Worm (Caenorhabditis elegans) whole organism, midembryonic: ENCODE data around the gene T10D4.6.

ENCODE experiments used
- T22C8.4 ChIP-seq: fragments of 200-800 bp; sonication (Bioruptor generic); IDR thresholded peaks from 2 replicates; pipeline ENCODE4 v1.3.6; 2022; ENCODE audit warnings: missing genetic modification characterization, missing compliant biosample characterization
- cog-1 ChIP-seq: sonication (generic microtip); optimal IDR thresholded peaks from 2 replicates; lab custom pipeline; 2016; ENCODE audit warnings: missing genetic modification characterization, missing compliant biosample characterization
- flt-1 ChIP-seq: fragments of 200-800 bp; sonication (Bioruptor generic); IDR thresholded peaks from 2 replicates; pipeline ENCODE4 v1.3.6; 2022; ENCODE audit warnings: missing genetic modification characterization, missing compliant biosample characterization
- klf-2 ChIP-seq: fragments of 200-800 bp; sonication (Bioruptor generic); conservative IDR thresholded peaks from 2 replicates; pipeline ENCODE4 v1.3.6; 2022; ENCODE audit warnings: missing genetic modification reagents, missing genetic modification characterization, missing compliant biosample characterization
- med-1 ChIP-seq: sonication (generic microtip); optimal IDR thresholded peaks from 2 replicates; lab custom pipeline; 2017; ENCODE audit warnings: missing genetic modification characterization, mild to moderate bottlenecking, missing compliant biosample characterization, antibody characterized with exemption, missing genetic modification reagents; ENCODE audit not compliant: insufficient read depth
- ref-1 ChIP-seq: fragments of 200-800 bp; sonication (Bioruptor generic); conservative IDR thresholded peaks from 2 replicates; pipeline ENCODE4 v1.3.6; 2022; ENCODE audit warnings: missing genetic modification reagents, missing genetic modification characterization, missing compliant biosample characterization
- tab-1 ChIP-seq: fragments of 200-800 bp; sonication (Bioruptor generic); IDR thresholded peaks from 2 replicates; pipeline ENCODE4 v1.3.6; 2022; ENCODE audit warnings: missing genetic modification characterization, missing compliant biosample characterization
- ztf-23 ChIP-seq: fragments of 200-800 bp; sonication (Bioruptor generic); IDR thresholded peaks from 2 replicates; pipeline ENCODE4 v1.3.6; 2022; ENCODE audit warnings: missing genetic modification reagents, missing genetic modification characterization, missing compliant biosample characterization
- ztf-29 ChIP-seq: fragments of 200-800 bp; sonication (Bioruptor generic); IDR thresholded peaks from 2 replicates; pipeline ENCODE4 v1.3.6; 2022; ENCODE audit warnings: missing genetic modification reagents, missing genetic modification characterization, missing compliant biosample characterization

Gene T10D4.6

DNA sequence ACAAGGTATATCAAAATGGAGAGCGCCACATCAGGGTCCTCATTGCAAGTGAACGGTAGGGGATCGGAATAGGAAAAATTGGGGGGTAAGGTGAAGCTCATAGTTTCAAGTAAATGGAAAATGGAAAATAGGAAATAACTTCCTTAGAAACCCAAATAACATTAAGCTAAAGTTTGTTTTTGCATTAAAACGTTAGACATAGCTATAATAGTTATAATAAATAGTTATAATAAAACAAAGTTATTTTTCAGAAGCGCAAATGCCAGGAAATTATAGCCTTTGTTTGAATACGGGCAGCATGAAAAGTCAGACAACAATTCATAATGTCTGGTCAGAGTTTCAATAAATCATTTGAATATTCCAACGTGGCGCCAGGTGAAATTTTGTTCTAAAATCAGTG is 18.6 kb upstream of the T10D4.6 start, which contains the start of gene srg-24:
srg-24 (minus strand) TSS at position 101 of the 400 bp plus-strand sequence.
- no peak for TF ChIP-seq ztf-23 (GFP tag; lab: Robert Waterston, UW)
- TF ChIP-seq flt-1 (GFP tag; lab: Robert Waterston, UW), result no peak
- no peak for TF ChIP-seq ztf-29

ce11 chrII:3102018-3102417 is 17.1 kb upstream of the T10D4.6 start, which contains the start of gene clec-121:
TSS of gene clec-121 (plus strand) at chrII:3102318.
- TF ChIP-seq cog-1 (tag; lab: Kevin White, UChicago) (no peak), ztf-29 (no peak), flt-1 (GFP tag; lab: Robert Waterston, UW) (no peak), med-1 (GFP tag; lab: Kevin White, UChicago) (no peak), klf-2 (GFP tag; lab: Robert Waterston, UW) (no peak), ref-1 (GFP tag; lab: Robert Waterston, UW) (no peak), T22C8.4 (no peak), tab-1 (no peak), ztf-23 (GFP tag; lab: Robert Waterston, UW) (no peak)

- TF ChIP-seq klf-2 (GFP tag; lab: Robert Waterston, UW), result no peak
- TF ChIP-seq ztf-23 (GFP tag; lab: Robert Waterston, UW), result no peak
- TF ChIP-seq ztf-29, result no peak
- no peak for TF ChIP-seq flt-1 (GFP tag; lab: Robert Waterston, UW)
- no peak for TF ChIP-seq med-1 (GFP tag; lab: Kevin White, UChicago)
- no peak for TF ChIP-seq tab-1
- TF ChIP-seq T22C8.4, result no peak
- no peak for TF ChIP-seq ref-1 (GFP tag; lab: Robert Waterston, UW)
- TF ChIP-seq cog-1 (tag; lab: Kevin White, UChicago), result no peak
These were observed 13.4 kb upstream of the T10D4.6 start, which contains the start of gene clec-122 for ce11 chrII:3105765-3106164. TSS of gene clec-122 (plus strand) at chrII:3106065.

DNA sequence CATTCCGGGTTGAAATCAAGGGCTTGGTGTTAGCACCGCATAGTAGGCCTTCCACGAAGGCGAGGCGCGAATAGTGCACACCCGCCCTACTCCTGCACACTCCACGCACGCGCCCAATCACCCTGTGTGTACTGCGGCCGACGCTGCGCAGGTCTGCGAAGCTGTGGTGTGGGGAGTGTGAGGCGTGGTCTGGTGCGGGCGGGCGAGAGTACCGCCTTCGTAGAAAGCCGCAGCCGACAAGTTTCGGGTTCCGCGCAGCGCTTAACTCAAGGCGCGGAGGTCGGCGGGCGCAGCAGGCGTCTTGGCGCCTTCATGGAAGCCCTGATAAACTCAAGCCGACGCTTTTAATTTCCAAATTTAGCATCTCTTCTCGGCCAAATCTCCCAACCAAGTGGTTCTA is 11.0 kb upstream of the T10D4.6 start:
- TF ChIP-seq ref-1 (GFP tag; lab: Robert Waterston, UW), result no peak
- TF ChIP-seq flt-1 (GFP tag; lab: Robert Waterston, UW), result no peak
- 0 out of 2 replicates have a peak, but pooled peaks have one; percentile 47 for TF ChIP-seq tab-1
- TF ChIP-seq cog-1 (tag; lab: Kevin White, UChicago), result no peak

ce11 chrII:3109533-3109932 is 9.6 kb upstream of the T10D4.6 start:
- TF ChIP-seq ref-1 (GFP tag; lab: Robert Waterston, UW) (no peak), ztf-23 (GFP tag; lab: Robert Waterston, UW) (no peak), med-1 (GFP tag; lab: Kevin White, UChicago) (no peak), cog-1 (tag; lab: Kevin White, UChicago) (no peak), klf-2 (GFP tag; lab: Robert Waterston, UW) (no peak), T22C8.4 (no peak), ztf-29 (no peak), tab-1 (no peak), flt-1 (GFP tag; lab: Robert Waterston, UW) (no peak)

ce11 chrII:3110099-3110498 is 9.0 kb upstream of the T10D4.6 start:
- no peak for TF ChIP-seq flt-1 (GFP tag; lab: Robert Waterston, UW)
- TF ChIP-seq cog-1 (tag; lab: Kevin White, UChicago), result no peak
- no peak for TF ChIP-seq T22C8.4
- TF ChIP-seq tab-1, result no peak
- TF ChIP-seq med-1 (GFP tag; lab: Kevin White, UChicago), result no peak
- no peak for TF ChIP-seq ref-1 (GFP tag; lab: Robert Waterston, UW)
- TF ChIP-seq klf-2 (GFP tag; lab: Robert Waterston, UW), result no peak
- no peak for TF ChIP-seq ztf-23 (GFP tag; lab: Robert Waterston, UW)
- TF ChIP-seq ztf-29, result no peak

- TF ChIP-seq med-1 (GFP tag; lab: Kevin White, UChicago) (no peak), ref-1 (GFP tag; lab: Robert Waterston, UW) (no peak), ztf-29 (no peak), flt-1 (GFP tag; lab: Robert Waterston, UW) (no peak), tab-1 (no peak), T22C8.4 (no peak), cog-1 (tag; lab: Kevin White, UChicago) (no peak), klf-2 (GFP tag; lab: Robert Waterston, UW) (no peak), ztf-23 (GFP tag; lab: Robert Waterston, UW) (no peak)
These were observed 8.0 kb upstream of the T10D4.6 start, which contains the start of gene Y25C1A.13 for ce11 chrII:3111147-3111546. TSS of gene Y25C1A.13 (minus strand) at chrII:3111247.

DNA sequence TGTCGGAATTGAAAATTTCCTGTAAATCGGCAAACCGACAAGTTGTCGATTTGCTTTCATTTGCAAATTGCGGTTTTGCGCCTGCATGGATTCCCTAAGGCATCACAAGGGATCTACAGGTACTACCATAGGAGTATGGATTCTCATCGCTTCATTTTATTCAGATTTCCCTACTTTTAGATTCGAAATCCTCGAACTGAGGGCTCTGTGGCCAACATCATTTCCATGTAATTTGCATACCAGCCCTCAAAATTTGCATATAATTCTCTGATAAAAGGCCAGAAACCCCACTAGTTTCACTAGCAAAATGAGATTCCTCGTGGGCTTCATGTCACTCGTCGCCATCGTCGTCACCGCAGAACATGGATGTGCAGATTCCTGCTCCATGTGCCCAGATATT is 6.8 kb upstream of the T10D4.6 start, which contains the start of gene Y25C1A.2:
Y25C1A.2 (plus strand) TSS at position 301 of the 400 bp plus-strand sequence.
- TF ChIP-seq T22C8.4 (no peak), ztf-29 (no peak), flt-1 (GFP tag; lab: Robert Waterston, UW) (no peak), cog-1 (tag; lab: Kevin White, UChicago) (no peak), klf-2 (GFP tag; lab: Robert Waterston, UW) (no peak), ref-1 (GFP tag; lab: Robert Waterston, UW) (no peak), med-1 (GFP tag; lab: Kevin White, UChicago) (no peak), tab-1 (no peak), ztf-23 (GFP tag; lab: Robert Waterston, UW) (no peak)

DNA sequence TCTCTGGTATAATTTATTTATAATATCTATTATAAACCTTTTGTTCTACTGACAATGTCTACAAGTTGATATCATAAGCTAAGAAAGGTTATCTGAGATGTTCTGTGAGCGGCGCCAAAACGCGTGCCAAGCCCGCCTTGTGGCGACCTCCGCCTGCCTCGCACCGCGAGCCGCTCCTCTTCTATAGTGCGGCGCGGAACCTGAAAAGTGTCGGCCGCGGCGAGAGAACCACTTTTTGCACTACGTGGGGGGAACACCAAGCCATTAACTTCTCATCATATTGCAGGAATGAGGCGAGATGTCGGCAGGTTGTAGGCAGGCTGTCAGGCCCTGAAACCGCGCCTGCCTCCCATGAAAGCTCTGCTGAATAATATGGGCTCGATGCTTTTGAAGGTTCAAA is 5.8 kb upstream of the T10D4.6 start:
- TF ChIP-seq tab-1 (0 out of 2 replicates have a peak, but pooled peaks have one; percentile 14), cog-1 (tag; lab: Kevin White, UChicago) (no peak), ztf-29 (no peak), ztf-23 (GFP tag; lab: Robert Waterston, UW) (no peak), flt-1 (GFP tag; lab: Robert Waterston, UW) (no peak), med-1 (GFP tag; lab: Kevin White, UChicago) (no peak), T22C8.4 (no peak), klf-2 (GFP tag; lab: Robert Waterston, UW) (no peak)

- TF ChIP-seq ztf-29 (no peak), ref-1 (GFP tag; lab: Robert Waterston, UW) (no peak), flt-1 (GFP tag; lab: Robert Waterston, UW) (no peak), klf-2 (GFP tag; lab: Robert Waterston, UW) (no peak), T22C8.4 (no peak), tab-1 (no peak), cog-1 (tag; lab: Kevin White, UChicago) (no peak), ztf-23 (GFP tag; lab: Robert Waterston, UW) (no peak), med-1 (GFP tag; lab: Kevin White, UChicago) (no peak)
These were observed 5.2 kb upstream of the T10D4.6 start, which contains the start of gene clec-123 for ce11 chrII:3113934-3114333. TSS of gene clec-123 (plus strand) at chrII:3114234.
